Worm (Caenorhabditis elegans): ENCODE data around the gene D2023.4.
"Not testable (repeated sequence)": the region's sequence is repeated elsewhere in the genome, so short reads cannot be mapped to it uniquely, and the experiment has no call there.

The D2023.4 gene

ce11 chrV:11823978-11824377, 1.6 kb downstream of the D2023.4 start (continued):
- TF ChIP-seq snpc-4 (GFP tag; optimal IDR thresholded peaks at IDR 0.05) (no peak), snpc-4 (tag; optimal IDR thresholded peaks at IDR 0.05) (peak in 2 of 4 experiments; percentile 17 to 22), pbrm-1 (GFP tag; IDR thresholded peaks at IDR 0.05) (no peak), snpc-3.4 (tag; optimal IDR thresholded peaks at IDR 0.05) (no peak), D2030.7 (GFP tag; IDR thresholded peaks at IDR 0.05) (no peak), let-526 (GFP tag; IDR thresholded peaks at IDR 0.05) (peak; percentile 72; the same call in 1 of the 2 replicates)

- TF ChIP-seq K11D2.4 (GFP tag; IDR thresholded peaks at IDR 0.05) (0 out of 2 replicates have a peak, but pooled peaks have one; percentile 28), nfyb-1 (GFP tag; IDR thresholded peaks at IDR 0.05) (peak; percentile 72), ama-1 (optimal IDR thresholded peaks at IDR 0.05) (peak; percentile 45)
- TF ChIP-seq ama-1 (GFP tag; optimal IDR thresholded peaks at IDR 0.05): not testable (repeated sequence)
These were observed 2.3 kb downstream of the D2023.4 start for ce11 chrV:11823125-11823833.

ce11 chrV:11822461-11822939, 3.1 kb downstream of the D2023.4 start, which contains the start of gene pyc-1:
Gene pyc-1, minus strand, starts transcription at chrV:11822529.
- TF ChIP-seq madf-6 (GFP tag; IDR thresholded peaks at IDR 0.05): no peak
- peak; percentile 8 for TF ChIP-seq ets-4 (GFP tag; optimal IDR thresholded peaks at IDR 0.05)
- no peak for TF ChIP-seq atf-7 (tag; optimal IDR thresholded peaks at IDR 0.05)
- TF ChIP-seq pha-4 (tag; optimal IDR thresholded peaks at IDR 0.05): peak; percentile 55
- TF ChIP-seq F33H1.4 (GFP tag; IDR thresholded peaks at IDR 0.05): no peak
- no peak for TF ChIP-seq tbx-9 (tag; optimal IDR thresholded peaks at IDR 0.05; ENCODE audit: borderline replicate concordance)
- no peak for TF ChIP-seq C17E4.6 (GFP tag; IDR thresholded peaks at IDR 0.05)
- TF ChIP-seq nfya-1 (tag; optimal IDR thresholded peaks at IDR 0.05; ENCODE audit: borderline replicate concordance, insufficient read depth): no peak
- no peak for TF ChIP-seq Y67H2A.10 (GFP tag; conservative IDR thresholded peaks at IDR 0.05)
- TF ChIP-seq hrde-1 (tag; optimal IDR thresholded peaks at IDR 0.05; ENCODE audit: borderline replicate concordance): no peak
- no peak for TF ChIP-seq attf-6 (GFP tag; IDR thresholded peaks at IDR 0.05)
- TF ChIP-seq ceh-79 (tag; optimal IDR thresholded peaks at IDR 0.05): no peak
- 0 out of 2 replicates have a peak, but pooled peaks have one; percentile 4 for TF ChIP-seq hsf-1 (GFP tag; IDR thresholded peaks at IDR 0.05)
- TF ChIP-seq lin-26 (GFP tag; IDR thresholded peaks at IDR 0.05): 0 out of 2 replicates have a peak, but pooled peaks have one; percentile 34
- no peak for TF ChIP-seq F55B11.4 (tag; optimal IDR thresholded peaks at IDR 0.05; ENCODE audit: borderline replicate concordance, insufficient read depth)
- TF ChIP-seq nhr-90 (tag; optimal IDR thresholded peaks at IDR 0.05): no peak
- TF ChIP-seq nhr-27 (tag; optimal IDR thresholded peaks at IDR 0.05): no peak
- peak; percentile 7 for TF ChIP-seq ama-1 (optimal IDR thresholded peaks at IDR 0.05)
- TF ChIP-seq ama-1 (GFP tag; optimal IDR thresholded peaks at IDR 0.05): no peak
- no peak for TF ChIP-seq F22D6.2 (tag; optimal IDR thresholded peaks at IDR 0.05)
- TF ChIP-seq B0035.1 (tag; optimal IDR thresholded peaks at IDR 0.05): no peak
- no peak for TF ChIP-seq Y53G8AR.9 (GFP tag; conservative IDR thresholded peaks at IDR 0.05)
- no peak for TF ChIP-seq efl-1 (GFP tag; optimal IDR thresholded peaks at IDR 0.05)
- TF ChIP-seq akir-1 (GFP tag; optimal IDR thresholded peaks at IDR 0.05): no peak
- no peak for TF ChIP-seq rcor-1 (GFP tag; IDR thresholded peaks at IDR 0.05)
- no peak for TF ChIP-seq aptf-2 (GFP tag; conservative IDR thresholded peaks at IDR 0.05)
- no peak for TF ChIP-seq ceh-27 (GFP tag; optimal IDR thresholded peaks at IDR 0.05)
- TF ChIP-seq F10E7.11 (tag; optimal IDR thresholded peaks at IDR 0.05): no peak
- no peak for TF ChIP-seq xnd-1 (tag; optimal IDR thresholded peaks at IDR 0.05)
- no peak for TF ChIP-seq unc-62 (GFP tag; optimal IDR thresholded peaks at IDR 0.05)
- no peak for TF ChIP-seq dpl-1 (GFP tag; optimal IDR thresholded peaks at IDR 0.05)
- TF ChIP-seq Y56A3A.18 (GFP tag; IDR thresholded peaks at IDR 0.05): no peak; the same call in 1 of the 2 replicates
- no peak for TF ChIP-seq dpff-1 (tag; optimal IDR thresholded peaks at IDR 0.05)
- no peak for TF ChIP-seq lag-1 (GFP tag; IDR thresholded peaks at IDR 0.05)
- TF ChIP-seq mes-4 (tag; optimal IDR thresholded peaks at IDR 0.05): no peak
- TF ChIP-seq ztf-28 (GFP tag; IDR thresholded peaks at IDR 0.05): no peak
- no peak for TF ChIP-seq repo-1 (tag; optimal IDR thresholded peaks at IDR 0.05)

Measured in whole organism, young adult.